Worm (Caenorhabditis elegans) whole organism, L3 larva: ENCODE results near the gene F55B11.3.

Experiments used
- ceh-82 ChIP-seq: fragments of 150-350 bp; optimal IDR thresholded peaks from 2 replicates; lab custom pipeline; 2014; ENCODE audit warnings: missing biosample characterization, missing genetic modification characterization
- egl-27 ChIP-seq: sonication (generic microtip); optimal IDR thresholded peaks from 4 replicates; lab custom pipeline; 2017; ENCODE audit warnings: missing biosample characterization, missing genetic modification reagents, missing genetic modification characterization
- elt-3 ChIP-seq, 3 experiments: fragments of 150-350 bp in 1 of 3; sonication (generic microtip) in 2 of 3; optimal IDR thresholded peaks; 2 replicates in 2 of 3; 4 replicates in 1 of 3; lab custom pipeline; 2014 to 2017; ENCODE audit warnings: missing biosample characterization in 3 of 3, missing genetic modification characterization in 3 of 3
- nfya-1 ChIP-seq: sonication (generic microtip); optimal IDR thresholded peaks from 2 replicates; lab custom pipeline; 2017; ENCODE audit warnings: missing genetic modification characterization, mild to moderate bottlenecking, missing compliant biosample characterization, antibody characterized with exemption, moderate library complexity; ENCODE audit not compliant: insufficient read depth
- nhr-11 ChIP-seq: fragments of 150-350 bp; optimal IDR thresholded peaks from 2 replicates; lab custom pipeline; 2014; ENCODE audit warnings: missing biosample characterization, missing genetic modification characterization
- nhr-25 ChIP-seq: sonication (generic microtip); optimal IDR thresholded peaks from 2 replicates; lab custom pipeline; 2017; ENCODE audit warnings: missing biosample characterization, missing genetic modification characterization
- nhr-76 ChIP-seq: fragments of 150-350 bp; sonication (generic microtip); optimal IDR thresholded peaks from 5 replicates; lab custom pipeline; 2014; ENCODE audit warnings: missing biosample characterization, missing genetic modification characterization
- pqm-1 ChIP-seq: fragments of 150-350 bp; optimal IDR thresholded peaks from 2 replicates; lab custom pipeline; 2017; ENCODE audit warnings: missing biosample characterization, missing genetic modification characterization, inconsistent platforms
- skn-1 ChIP-seq: fragments of 150-350 bp; optimal IDR thresholded peaks from 2 replicates; lab custom pipeline; 2014; ENCODE audit warnings: missing biosample characterization, missing genetic modification characterization
- snpc-4 ChIP-seq: fragments of 150-350 bp; optimal IDR thresholded peaks from 2 replicates; lab custom pipeline; 2014; ENCODE audit warnings: missing biosample characterization, missing genetic modification characterization
- ztf-11 ChIP-seq: fragments of 150-350 bp; optimal IDR thresholded peaks from 2 replicates; lab custom pipeline; 2014; ENCODE audit warnings: missing biosample characterization, missing genetic modification characterization

DNA sequence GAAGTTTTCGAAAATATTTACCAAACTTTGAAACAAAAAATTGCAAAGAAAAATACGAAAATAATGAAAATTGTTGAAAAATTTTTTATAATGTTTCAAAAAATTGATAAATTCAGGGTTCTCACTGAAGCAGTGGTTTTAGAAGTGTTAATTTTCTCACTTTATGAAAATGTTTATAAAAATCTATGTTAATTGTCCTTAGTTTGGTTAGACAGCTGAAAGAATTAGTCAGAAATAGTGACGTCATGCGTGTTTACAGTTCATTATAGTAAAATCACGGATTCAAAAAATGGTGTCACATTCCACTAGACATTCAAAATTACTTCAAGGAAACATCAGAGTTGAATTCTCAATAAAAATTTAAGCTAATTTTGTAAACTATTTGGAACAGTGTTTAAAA is 11.4 kb downstream of the F55B11.3 start:
- TF ChIP-seq pqm-1 (tag; lab: Kevin White, UChicago) (no peak), nhr-11 (tag; lab: Kevin White, UChicago) (no peak), ceh-82 (tag; lab: Kevin White, UChicago) (no peak), snpc-4 (tag; lab: Kevin White, UChicago) (no peak), nhr-25 (tag; lab: Kevin White, UChicago) (no peak), ztf-11 (tag; lab: Kevin White, UChicago) (no peak), nfya-1 (tag; lab: Kevin White, UChicago) (no peak), elt-3 (tag; optimal IDR thresholded peaks at IDR 0.05; lab: Kevin White, UChicago) (no peak), nhr-76 (no peak), skn-1 (tag; lab: Kevin White, UChicago) (no peak), egl-27 (no peak)
